Fruit fly (Drosophila melanogaster): Measurements from ENCODE around the gene Srp14.
A peak's percentile ranks its signal among the peaks of the same experiment; 100 is the strongest.

Gene Srp14

dm6 chr3R:20579816-20580215 is at the start of gene Srp14, which contains the start of gene EloB:
Gene Srp14 (plus strand): TSS chr3R:20580115.
Gene EloB (minus strand): TSS chr3R:20579850.
- TF ChIP-seq CG34406 (GFP tag; optimal IDR thresholded peaks at IDR 0.05) (peak; percentile 60), ss (GFP tag; optimal IDR thresholded peaks at IDR 0.05) (no peak), Eip93F (GFP tag; optimal IDR thresholded peaks at IDR 0.05) (peak; percentile 74), Ets96B (tag; optimal IDR thresholded peaks at IDR 0.05) (peak; percentile 67), vri (GFP tag; optimal IDR thresholded peaks at IDR 0.05) (no peak), dac (GFP tag; optimal IDR thresholded peaks at IDR 0.05) (no peak), pdm3 (GFP tag; optimal IDR thresholded peaks at IDR 0.05) (no peak), Lpt (GFP tag; optimal IDR thresholded peaks at IDR 0.05) (peak; percentile 32), CG15336 (GFP tag; IDR thresholded peaks at IDR 0.05) (peak; percentile 61), CG7368 (GFP tag; optimal IDR thresholded peaks at IDR 0.05) (no peak), CG11294 (GFP tag; IDR thresholded peaks at IDR 0.05) (no peak), CG11762 (GFP tag; optimal IDR thresholded peaks at IDR 0.05; ENCODE audit: insufficient read depth) (peak; percentile 44), topi (GFP tag; optimal IDR thresholded peaks at IDR 0.05) (peak; percentile 78), Hr4 (GFP tag; optimal IDR thresholded peaks at IDR 0.05) (no peak), CG3919 (GFP tag; optimal IDR thresholded peaks at IDR 0.05) (no peak), Ets21C (GFP tag; optimal IDR thresholded peaks at IDR 0.05) (peak; percentile 72), CG6163 (GFP tag; IDR thresholded peaks at IDR 0.05) (peak; percentile 77), CG6854 (GFP tag; optimal IDR thresholded peaks at IDR 0.05) (no peak), CG8632 (GFP tag; optimal IDR thresholded peaks at IDR 0.05) (peak; percentile 55), CG3032 (tag; optimal IDR thresholded peaks at IDR 0.05) (peak; percentile 82), CG8119 (GFP tag; IDR thresholded peaks at IDR 0.05) (peak; percentile 65), Hr39 (GFP tag; optimal IDR thresholded peaks at IDR 0.05) (peak; percentile 85), CG11902 (GFP tag; optimal IDR thresholded peaks at IDR 0.05) (peak; percentile 61), Sox14 (GFP tag; optimal IDR thresholded peaks at IDR 0.05) (peak; percentile 86), Met (GFP tag; optimal IDR thresholded peaks at IDR 0.05) (no peak), Eip78C (GFP tag) (peak; percentile 93), CG6276 (GFP tag; optimal IDR thresholded peaks at IDR 0.05) (no peak), salr (GFP tag; optimal IDR thresholded peaks at IDR 0.05) (no peak), esn (GFP tag; optimal IDR thresholded peaks at IDR 0.05) (peak; percentile 89), CG6808 (GFP tag; optimal IDR thresholded peaks at IDR 0.05) (no peak), net (GFP tag; optimal IDR thresholded peaks at IDR 0.05) (no peak), Eip75B (GFP tag; optimal IDR thresholded peaks at IDR 0.05) (peak; percentile 74), fd59A (GFP tag; optimal IDR thresholded peaks at IDR 0.05) (peak; percentile 1), eg (GFP tag; IDR thresholded peaks at IDR 0.05) (peak; percentile 80), Sox15 (GFP tag; optimal IDR thresholded peaks at IDR 0.05) (peak; percentile 52), cyc (GFP tag; optimal IDR thresholded peaks at IDR 0.05) (peak; percentile 81), CG10669 (GFP tag; optimal IDR thresholded peaks at IDR 0.05) (no peak), Smox (GFP tag; optimal IDR thresholded peaks at IDR 0.05) (no peak), CG6792 (GFP tag; optimal IDR thresholded peaks at IDR 0.05) (peak; percentile 63), CG4318 (GFP tag; optimal IDR thresholded peaks at IDR 0.05) (no peak), svp (GFP tag) (peak; percentile 96), CG1621 (tag; optimal IDR thresholded peaks at IDR 0.05) (peak; percentile 47), Blimp-1 (GFP tag; optimal IDR thresholded peaks at IDR 0.05) (peak; percentile 31), dsx (GFP tag; optimal IDR thresholded peaks at IDR 0.05; ENCODE audit: poor library complexity, severe bottlenecking) (peak; percentile 69), CG9139 (GFP tag; optimal IDR thresholded peaks at IDR 0.05) (no peak), fd85E (GFP tag; optimal IDR thresholded peaks at IDR 0.05) (no peak), Hr38 (GFP tag; optimal IDR thresholded peaks at IDR 0.05) (no peak), CG10631 (GFP tag; optimal IDR thresholded peaks at IDR 0.05) (no peak), CG31627 (GFP tag; optimal IDR thresholded peaks at IDR 0.05) (peak; percentile 79), Gug (GFP tag; IDR thresholded peaks at IDR 0.05) (peak; percentile 55), achi (GFP tag; optimal IDR thresholded peaks at IDR 0.05) (peak; percentile 100), CG8319 (GFP tag; optimal IDR thresholded peaks at IDR 0.05) (peak; percentile 44), OdsH (GFP tag; optimal IDR thresholded peaks at IDR 0.05) (no peak)

Measured in whole organism, prepupa.